Worm (Caenorhabditis elegans): ENCODE measurements around the gene B0454.26.

DNA sequence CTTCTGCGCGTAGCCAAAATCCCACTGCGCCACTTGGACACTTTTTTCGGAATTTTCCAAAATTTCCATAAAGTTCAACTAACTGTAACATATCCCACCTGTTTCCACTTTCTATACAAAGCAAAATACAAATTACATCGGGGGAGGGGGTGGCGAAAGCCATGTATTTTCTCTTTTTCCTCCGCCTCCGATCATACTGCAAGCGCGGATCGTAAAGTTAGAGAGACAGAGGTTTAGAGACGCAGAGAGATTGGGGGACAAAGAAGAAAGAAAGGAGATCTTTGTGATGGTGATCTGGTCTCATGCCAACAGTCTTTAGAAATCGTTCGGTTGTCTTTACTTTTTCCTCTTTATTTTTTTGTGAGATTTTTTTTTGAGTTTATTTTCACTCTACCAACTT lies 10.1 kb downstream of the B0454.26 start:
- TF ChIP-seq pqm-1 (tag; optimal IDR thresholded peaks at IDR 0.05) (no peak), elt-2 (tag; optimal IDR thresholded peaks at IDR 0.05) (no peak), nhr-11 (tag; optimal IDR thresholded peaks at IDR 0.05) (no peak), C08G9.2 (tag; optimal IDR thresholded peaks at IDR 0.05) (no peak), F13H6.1 (tag; optimal IDR thresholded peaks at IDR 0.05) (no peak), unc-86 (tag; optimal IDR thresholded peaks at IDR 0.05) (no peak), ama-1 (optimal IDR thresholded peaks at IDR 0.05) (no peak), rnt-1 (tag; optimal IDR thresholded peaks at IDR 0.05) (no peak)
